Worm (Caenorhabditis elegans): ENCODE results near the gene mbr-1.

mbr-1 gene

ce11 chrX:10766123-10766622 is 44.3 kb upstream of the mbr-1 start (continued):
- TF ChIP-seq zip-4 (GFP tag; optimal IDR thresholded peaks at IDR 0.05) (peak; percentile 63), lin-13 (GFP tag; optimal IDR thresholded peaks at IDR 0.05) (peak; percentile 93), efl-3 (GFP tag; optimal IDR thresholded peaks at IDR 0.05) (no peak), efl-1 (optimal IDR thresholded peaks at IDR 0.05) (peak; percentile 74 to 90), efl-1 (GFP tag; optimal IDR thresholded peaks at IDR 0.05 in 1 of 2) (peak; percentile 28 to 95), snu-23 (GFP tag; optimal IDR thresholded peaks at IDR 0.05) (peak; percentile 99), unc-86 (tag; optimal IDR thresholded peaks at IDR 0.05) (peak; percentile 97), hlh-17 (GFP tag; optimal IDR thresholded peaks at IDR 0.05; ENCODE audit: borderline replicate concordance) (no peak), mef-2 (tag; optimal IDR thresholded peaks at IDR 0.05) (peak; percentile 91), Y116A8C.19 (tag; optimal IDR thresholded peaks at IDR 0.05; ENCODE audit: borderline replicate concordance) (peak; percentile 9), nhr-76 (tag; optimal IDR thresholded peaks at IDR 0.05) (no peak), ztf-4 (tag; optimal IDR thresholded peaks at IDR 0.05) (peak; percentile 96), ces-1 (GFP tag; optimal IDR thresholded peaks at IDR 0.05) (peak; percentile 82), lin-39 (tag; optimal IDR thresholded peaks at IDR 0.05) (peak; percentile 62), jun-1 (tag; optimal IDR thresholded peaks at IDR 0.05) (peak; percentile 95), unc-62 (GFP tag; optimal IDR thresholded peaks at IDR 0.05) (peak; percentile 6), grh-1 (GFP tag; IDR thresholded peaks at IDR 0.05) (peak; percentile 86), C34B4.2 (tag; optimal IDR thresholded peaks at IDR 0.05) (no peak), aha-1 (tag; optimal IDR thresholded peaks at IDR 0.05) (peak; percentile 67), mdl-1 (tag; optimal IDR thresholded peaks at IDR 0.05) (peak; percentile 70 to 96), pax-3 (tag; optimal IDR thresholded peaks at IDR 0.05) (peak; percentile 80), ztf-11 (tag; optimal IDR thresholded peaks at IDR 0.05) (peak in 1 of 2 experiments; percentile 84), fos-1 (tag; optimal IDR thresholded peaks at IDR 0.05) (peak; percentile 95), ceh-63 (GFP tag; optimal IDR thresholded peaks at IDR 0.05) (no peak), C04F5.9 (tag; optimal IDR thresholded peaks at IDR 0.05) (peak; percentile 65), lsy-2 (tag; optimal IDR thresholded peaks at IDR 0.05) (peak; percentile 89 to 93), mep-1 (tag; optimal IDR thresholded peaks at IDR 0.05) (peak; percentile 87), fkh-10 (GFP tag; optimal IDR thresholded peaks at IDR 0.05) (peak; percentile 98), dsc-1 (tag; optimal IDR thresholded peaks at IDR 0.05) (peak; percentile 97), lir-3 (tag; optimal IDR thresholded peaks at IDR 0.05; ENCODE audit: poor library complexity) (peak; percentile 87), swsn-7 (tag; optimal IDR thresholded peaks at IDR 0.05) (peak; percentile 98), fkh-4 (tag; optimal IDR thresholded peaks at IDR 0.05; ENCODE audit: borderline replicate concordance) (peak; percentile 63), ceh-82 (tag; optimal IDR thresholded peaks at IDR 0.05) (peak; percentile 29 to 86 (median 79)), nhr-77 (tag; optimal IDR thresholded peaks at IDR 0.05) (peak; percentile 96), lin-15B (tag; optimal IDR thresholded peaks at IDR 0.05) (no peak), nhr-237 (tag; optimal IDR thresholded peaks at IDR 0.05) (peak; percentile 91), nhr-90 (tag; optimal IDR thresholded peaks at IDR 0.05; ENCODE audit: poor library complexity) (peak; percentile 95), mab-9 (GFP tag; IDR thresholded peaks at IDR 0.05) (peak; percentile 84), rnt-1 (tag; optimal IDR thresholded peaks at IDR 0.05) (peak; percentile 90), lin-35 (GFP tag; optimal IDR thresholded peaks at IDR 0.05) (peak; percentile 68 to 85), C16A3.4 (tag; optimal IDR thresholded peaks at IDR 0.05) (peak; percentile 86), xbp-1 (tag; optimal IDR thresholded peaks at IDR 0.05) (peak; percentile 95), snpc-4 (tag; optimal IDR thresholded peaks at IDR 0.05) (peak; percentile 76), vab-15 (tag; optimal IDR thresholded peaks at IDR 0.05) (no peak), ceh-88 (GFP tag; IDR thresholded peaks at IDR 0.05) (peak; percentile 47; the same call in 1 of the 2 replicates), egl-13 (tag; optimal IDR thresholded peaks at IDR 0.05) (peak; percentile 94), unc-98 (GFP tag; IDR thresholded peaks at IDR 0.05) (0 out of 2 replicates have a peak, but pooled peaks have one; percentile 16), fkh-8 (tag; optimal IDR thresholded peaks at IDR 0.05) (peak; percentile 95), blmp-1 (tag; optimal IDR thresholded peaks at IDR 0.05) (peak; percentile 96), ceh-90 (tag; optimal IDR thresholded peaks at IDR 0.05) (no peak), pqm-1 (tag; optimal IDR thresholded peaks at IDR 0.05) (peak; percentile 53), F16B12.6 (tag; optimal IDR thresholded peaks at IDR 0.05) (no peak), hlh-4 (tag; optimal IDR thresholded peaks at IDR 0.05) (no peak)
